Worm (Caenorhabditis elegans) whole organism, L1 larva: ENCODE results near the gene C47E12.12.

Experiments used
- C16A3.4 ChIP-seq: fragments of 150-350 bp; optimal IDR thresholded peaks from 2 replicates; lab custom pipeline; 2014; ENCODE audit warnings: missing biosample characterization, missing genetic modification characterization
- C34B4.2 ChIP-seq: sonication (generic microtip); optimal IDR thresholded peaks from 2 replicates; lab custom pipeline; 2017; ENCODE audit warnings: mild to moderate bottlenecking, missing genetic modification characterization, missing compliant biosample characterization
- Y116A8C.19 ChIP-seq: sonication (generic microtip); optimal IDR thresholded peaks from 2 replicates; lab custom pipeline; 2016; ENCODE audit warnings: missing compliant biosample characterization, missing genetic modification characterization, borderline replicate concordance
- alr-1 ChIP-seq: fragments of 200-800 bp; sonication (Bioruptor generic); optimal IDR thresholded peaks from 2 replicates; lab custom pipeline; 2018; ENCODE audit warnings: borderline replicate concordance, mild to moderate bottlenecking, missing genetic modification characterization, missing compliant biosample characterization
- ama-1 ChIP-seq: fragments of 150-350 bp; optimal IDR thresholded peaks from 2 replicates; lab custom pipeline; 2014
- blmp-1 ChIP-seq: fragments of 150-350 bp; optimal IDR thresholded peaks from 2 replicates; lab custom pipeline; 2014; ENCODE audit warnings: missing biosample characterization, missing genetic modification characterization
- ceh-8 ChIP-seq: fragments of 200-800 bp; sonication (Bioruptor generic); optimal IDR thresholded peaks from 2 replicates; lab custom pipeline; 2018; ENCODE audit warnings: mild to moderate bottlenecking, missing genetic modification characterization, moderate library complexity, missing compliant biosample characterization
- ceh-82 ChIP-seq, 3 experiments: fragments of 150-350 bp in 1 of 3; sonication (generic microtip) in 2 of 3; optimal IDR thresholded peaks; 2 replicates each; lab custom pipeline; 2014 to 2017; ENCODE audit warnings: missing biosample characterization in 3 of 3, missing genetic modification characterization in 3 of 3
- ceh-88 ChIP-seq: fragments of 200-800 bp; sonication (Bioruptor generic); IDR thresholded peaks from 2 replicates; pipeline ENCODE4 v1.3.6; 2022; ENCODE audit warnings: missing genetic modification characterization, missing compliant biosample characterization
- ceh-90 ChIP-seq: sonication (generic microtip); optimal IDR thresholded peaks from 2 replicates; lab custom pipeline; 2016; ENCODE audit warnings: missing genetic modification characterization, missing compliant biosample characterization
- efl-1 ChIP-seq, 4 experiments: fragments of 150-350 bp; optimal IDR thresholded peaks in 3 of 4; peaks in 1 of 4; 1 replicate in 1 of 4; 2 replicates in 3 of 4; lab custom pipeline; 2014; ENCODE audit warnings: missing biosample characterization in 2 of 4, missing genetic modification characterization in 2 of 4, missing genetic modification reagents in 2 of 4
- elt-3 ChIP-seq, 6 experiments: fragments of 150-350 bp in 1 of 6; sonication (generic microtip); optimal IDR thresholded peaks; 2 replicates each; lab custom pipeline; 2017 to 2018; ENCODE audit warnings: missing biosample characterization in 6 of 6, missing genetic modification characterization in 6 of 6, inconsistent platforms in 1 of 6
- ets-5 ChIP-seq: fragments of 200-800 bp; sonication (Bioruptor generic); IDR thresholded peaks from 2 replicates; pipeline ENCODE4 v1.3.6; 2022; ENCODE audit warnings: missing genetic modification characterization, missing compliant biosample characterization
- fkh-10 ChIP-seq: sonication (generic microtip); optimal IDR thresholded peaks from 2 replicates; lab custom pipeline; 2017; ENCODE audit warnings: missing biosample characterization, missing genetic modification reagents, missing genetic modification characterization
- fkh-4 ChIP-seq: sonication (generic microtip); optimal IDR thresholded peaks from 2 replicates; lab custom pipeline; 2016; ENCODE audit warnings: missing compliant biosample characterization, missing genetic modification characterization, borderline replicate concordance
- fkh-8 ChIP-seq: sonication (generic microtip); optimal IDR thresholded peaks from 2 replicates; lab custom pipeline; 2016; ENCODE audit warnings: mild to moderate bottlenecking, missing genetic modification characterization, missing compliant biosample characterization
- hlh-17 ChIP-seq: fragments of 200-800 bp; sonication (Bioruptor generic); optimal IDR thresholded peaks from 2 replicates; lab custom pipeline; 2018; ENCODE audit warnings: missing genetic modification characterization, mild to moderate bottlenecking, missing compliant biosample characterization, moderate library complexity, borderline replicate concordance
- hlh-4 ChIP-seq: sonication (generic microtip); optimal IDR thresholded peaks from 2 replicates; lab custom pipeline; 2016; ENCODE audit warnings: mild to moderate bottlenecking, missing genetic modification characterization, missing compliant biosample characterization
- hpl-2 ChIP-seq: fragments of 150-350 bp; optimal IDR thresholded peaks from 2 replicates; lab custom pipeline; 2014; ENCODE audit warnings: missing biosample characterization, missing genetic modification reagents, missing genetic modification characterization
- irx-1 ChIP-seq: sonication (generic microtip); optimal IDR thresholded peaks from 2 replicates; lab custom pipeline; 2016; ENCODE audit warnings: missing genetic modification characterization, missing compliant biosample characterization
- isw-1 ChIP-seq: fragments of 200-800 bp; sonication (Bioruptor generic); IDR thresholded peaks from 2 replicates; pipeline ENCODE4 v1.3.6; 2022; ENCODE audit warnings: missing genetic modification characterization, missing compliant biosample characterization
- lin-14 ChIP-seq: fragments of 200-800 bp; sonication (Bioruptor generic); optimal IDR thresholded peaks from 2 replicates; lab custom pipeline; 2018; ENCODE audit warnings: mild to moderate bottlenecking, missing genetic modification characterization, moderate library complexity, missing compliant biosample characterization
- lin-15B ChIP-seq: fragments of 150-350 bp; sonication (generic microtip); optimal IDR thresholded peaks from 3 replicates; lab custom pipeline; 2014; ENCODE audit warnings: missing biosample characterization, missing genetic modification characterization
- lin-35 ChIP-seq, 2 experiments: fragments of 150-350 bp; optimal IDR thresholded peaks; 2 replicates each; lab custom pipeline; 2014; ENCODE audit warnings: missing biosample characterization in 2 of 2, missing genetic modification characterization in 2 of 2, missing genetic modification reagents in 2 of 2
- lsy-2 ChIP-seq, 2 experiments: fragments of 150-350 bp; optimal IDR thresholded peaks; 2 replicates each; lab custom pipeline; 2014; ENCODE audit warnings: missing biosample characterization in 2 of 2, missing genetic modification characterization in 2 of 2
- mab-9 ChIP-seq: fragments of 200-800 bp; sonication (Bioruptor generic); IDR thresholded peaks from 2 replicates; pipeline ENCODE4 v1.3.6; 2022; ENCODE audit warnings: missing genetic modification reagents, missing genetic modification characterization, missing compliant biosample characterization
- mef-2 ChIP-seq: fragments of 150-350 bp; optimal IDR thresholded peaks from 2 replicates; lab custom pipeline; 2014; ENCODE audit warnings: missing biosample characterization, missing genetic modification characterization
- mep-1 ChIP-seq: fragments of 150-350 bp; optimal IDR thresholded peaks from 2 replicates; lab custom pipeline; 2014; ENCODE audit warnings: missing biosample characterization, missing genetic modification characterization
- nhr-11 ChIP-seq: fragments of 150-350 bp; optimal IDR thresholded peaks from 2 replicates; lab custom pipeline; 2014; ENCODE audit warnings: missing biosample characterization, missing genetic modification characterization
- nhr-19 ChIP-seq: fragments of 200-800 bp; sonication (Bioruptor generic); conservative IDR thresholded peaks from 2 replicates; pipeline ENCODE4 v1.3.6; 2022; ENCODE audit warnings: missing genetic modification characterization, missing compliant biosample characterization
- nhr-20 ChIP-seq: sonication (generic microtip); optimal IDR thresholded peaks from 2 replicates; lab custom pipeline; 2016; ENCODE audit warnings: mild to moderate bottlenecking, missing genetic modification characterization, missing compliant biosample characterization
- nhr-237 ChIP-seq: fragments of 150-350 bp; optimal IDR thresholded peaks from 2 replicates; lab custom pipeline; 2014; ENCODE audit warnings: missing biosample characterization, missing genetic modification characterization
- nhr-47 ChIP-seq: sonication (generic microtip); optimal IDR thresholded peaks from 2 replicates; lab custom pipeline; 2016; ENCODE audit warnings: mild to moderate bottlenecking, missing genetic modification characterization, moderate library complexity, missing compliant biosample characterization
- nhr-76 ChIP-seq: sonication (generic microtip); optimal IDR thresholded peaks from 2 replicates; lab custom pipeline; 2017; ENCODE audit warnings: missing biosample characterization, missing genetic modification characterization
- nhr-84 ChIP-seq: sonication (generic microtip); optimal IDR thresholded peaks from 2 replicates; lab custom pipeline; 2017; ENCODE audit warnings: missing biosample characterization, missing genetic modification characterization
- pag-3 ChIP-seq: sonication (generic microtip); optimal IDR thresholded peaks from 2 replicates; lab custom pipeline; 2017; ENCODE audit warnings: missing genetic modification characterization, mild to moderate bottlenecking, missing compliant biosample characterization, antibody characterized with exemption, borderline replicate concordance; ENCODE audit not compliant: insufficient read depth
- pqm-1 ChIP-seq: sonication (generic microtip); optimal IDR thresholded peaks from 3 replicates; lab custom pipeline; 2017; ENCODE audit warnings: missing biosample characterization, missing genetic modification characterization
- rnt-1 ChIP-seq: sonication (generic microtip); optimal IDR thresholded peaks from 2 replicates; lab custom pipeline; 2016; ENCODE audit warnings: mild to moderate bottlenecking, missing genetic modification characterization, moderate library complexity, missing compliant biosample characterization
- skn-1 ChIP-seq: fragments of 150-350 bp; optimal IDR thresholded peaks from 2 replicates; lab custom pipeline; 2014; ENCODE audit warnings: missing biosample characterization, missing genetic modification characterization
- snpc-4 ChIP-seq: fragments of 150-350 bp; optimal IDR thresholded peaks from 2 replicates; lab custom pipeline; 2014; ENCODE audit warnings: missing biosample characterization, missing genetic modification characterization
- sox-4 ChIP-seq: sonication (generic microtip); optimal IDR thresholded peaks from 2 replicates; lab custom pipeline; 2016; ENCODE audit warnings: missing genetic modification characterization, missing compliant biosample characterization
- sptf-1 ChIP-seq: fragments of 150-350 bp; optimal IDR thresholded peaks from 2 replicates; lab custom pipeline; 2014; ENCODE audit warnings: missing biosample characterization, missing genetic modification characterization
- sup-37 ChIP-seq: fragments of 200-800 bp; sonication (Bioruptor generic); optimal IDR thresholded peaks from 2 replicates; lab custom pipeline; 2018; ENCODE audit warnings: mild to moderate bottlenecking, missing genetic modification characterization, missing compliant biosample characterization
- swsn-7 ChIP-seq: sonication (generic microtip); optimal IDR thresholded peaks from 2 replicates; lab custom pipeline; 2016; ENCODE audit warnings: missing genetic modification characterization, missing compliant biosample characterization
- unc-130 ChIP-seq: fragments of 150-350 bp; optimal IDR thresholded peaks from 2 replicates; lab custom pipeline; 2017; ENCODE audit warnings: missing biosample characterization, missing genetic modification characterization, inconsistent platforms
- unc-86 ChIP-seq: sonication (generic microtip); optimal IDR thresholded peaks from 2 replicates; lab custom pipeline; 2016; ENCODE audit warnings: missing genetic modification characterization, missing compliant biosample characterization
- unc-98 ChIP-seq: fragments of 200-800 bp; sonication (Bioruptor generic); IDR thresholded peaks from 2 replicates; pipeline ENCODE4 v1.3.6; 2022; ENCODE audit warnings: missing genetic modification characterization, missing compliant biosample characterization
- vab-15 ChIP-seq: sonication (generic microtip); optimal IDR thresholded peaks from 2 replicates; lab custom pipeline; 2017; ENCODE audit warnings: missing genotype, mild to moderate bottlenecking, missing genetic modification characterization, missing compliant biosample characterization
- xbp-1 ChIP-seq: sonication (generic microtip); optimal IDR thresholded peaks from 2 replicates; lab custom pipeline; 2016; ENCODE audit warnings: missing genetic modification characterization, missing compliant biosample characterization
- zip-4 ChIP-seq: fragments of 200-800 bp; sonication (Bioruptor generic); optimal IDR thresholded peaks from 2 replicates; lab custom pipeline; 2018; ENCODE audit warnings: mild to moderate bottlenecking, missing genetic modification characterization, moderate library complexity, missing compliant biosample characterization
- ztf-11 ChIP-seq, 2 experiments: sonication (generic microtip); optimal IDR thresholded peaks; 2 replicates each; lab custom pipeline; 2016 to 2017; ENCODE audit warnings: missing genetic modification characterization in 2 of 2, missing biosample characterization in 1 of 2, missing compliant biosample characterization in 1 of 2
- ztf-4 ChIP-seq: fragments of 150-350 bp; optimal IDR thresholded peaks from 2 replicates; lab custom pipeline; 2014; ENCODE audit warnings: missing biosample characterization, missing genetic modification characterization

C47E12.12 gene

DNA sequence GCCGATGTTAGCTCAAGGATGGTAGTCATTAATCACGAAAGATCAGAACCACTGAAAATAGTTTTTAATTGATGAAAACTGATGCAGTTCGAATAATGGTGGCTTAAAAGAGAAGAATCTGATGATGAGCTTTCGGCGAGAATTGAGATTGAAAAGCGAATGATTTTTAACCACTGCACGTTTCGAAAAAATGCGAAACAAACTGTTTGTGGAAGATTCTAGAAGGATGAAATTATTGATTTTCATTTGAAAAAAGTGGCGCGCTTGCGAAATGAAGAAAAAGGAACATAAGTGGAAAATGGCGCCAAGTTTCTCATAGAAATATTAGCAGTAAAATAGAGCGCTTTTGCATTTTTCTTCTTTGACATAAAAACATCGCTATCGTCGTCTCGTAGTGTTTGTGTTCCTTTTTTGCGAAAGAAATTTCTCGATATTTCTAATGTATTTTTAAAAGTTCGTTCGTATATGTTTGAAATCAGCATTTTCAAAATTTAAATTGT, 22.4 kb upstream of the C47E12.12 start, which contains the start of gene uba-1 (continued):
- TF ChIP-seq C34B4.2 (tag; lab: Kevin White, UChicago): no peak
- no peak for TF ChIP-seq isw-1 (GFP tag; lab: Robert Waterston, UW)
- no peak for TF ChIP-seq ama-1
- peak; percentile 52 for TF ChIP-seq ztf-4 (tag; lab: Kevin White, UChicago)
- TF ChIP-seq sox-4 (tag; lab: Kevin White, UChicago): no peak
- TF ChIP-seq unc-98 (GFP tag; lab: Robert Waterston, UW): no peak
- TF ChIP-seq lin-14: peak; percentile 9
- no peak for TF ChIP-seq rnt-1 (tag; lab: Kevin White, UChicago)
- peak; percentile 8 for TF ChIP-seq xbp-1
- TF ChIP-seq nhr-84: no peak
- TF ChIP-seq ets-5 (GFP tag; lab: Robert Waterston, UW): no peak
- TF ChIP-seq hlh-17: no peak
- TF ChIP-seq lin-35 (GFP tag; optimal IDR thresholded peaks at IDR 0.05; lab: Kevin White, UChicago): peak in 1 of 2 experiments; percentile 48
- TF ChIP-seq sup-37 (GFP tag; lab: Kevin White, UChicago): no peak
- TF ChIP-seq nhr-20 (tag; lab: Kevin White, UChicago): peak; percentile 22
- TF ChIP-seq fkh-4 (tag; lab: Kevin White, UChicago): no peak
- TF ChIP-seq irx-1: no peak
- no peak for TF ChIP-seq ceh-8 (GFP tag; lab: Kevin White, UChicago)
- no peak for TF ChIP-seq Y116A8C.19
- no peak for TF ChIP-seq ceh-88 (GFP tag; lab: Robert Waterston, UW)
- TF ChIP-seq C16A3.4 (tag; lab: Kevin White, UChicago): no peak
- no peak for TF ChIP-seq ceh-82 (tag; optimal IDR thresholded peaks at IDR 0.05; lab: Kevin White, UChicago)
- no peak for TF ChIP-seq lin-15B (tag; lab: Kevin White, UChicago)
- no peak for TF ChIP-seq ztf-11 (tag; optimal IDR thresholded peaks at IDR 0.05; lab: Kevin White, UChicago)
- TF ChIP-seq fkh-8 (tag; lab: Kevin White, UChicago): no peak
- TF ChIP-seq nhr-47 (tag; lab: Kevin White, UChicago): peak; percentile 13
- TF ChIP-seq pag-3 (tag; lab: Kevin White, UChicago): no peak
- no peak for TF ChIP-seq sptf-1 (tag; lab: Kevin White, UChicago)
- TF ChIP-seq pqm-1 (tag; lab: Kevin White, UChicago): no peak
- no peak for TF ChIP-seq vab-15 (tag; lab: Kevin White, UChicago)
- peak in 1 of 2 experiments; percentile 26 for TF ChIP-seq lsy-2 (tag; optimal IDR thresholded peaks at IDR 0.05; lab: Kevin White, UChicago)
- no peak for TF ChIP-seq hlh-4 (tag; lab: Kevin White, UChicago)
- no peak for TF ChIP-seq hpl-2
- TF ChIP-seq mep-1: no peak
- TF ChIP-seq nhr-11 (tag; lab: Kevin White, UChicago): no peak
- TF ChIP-seq nhr-76 (tag; lab: Kevin White, UChicago): no peak
- no peak for TF ChIP-seq mab-9 (GFP tag; lab: Robert Waterston, UW)
- TF ChIP-seq snpc-4 (tag; lab: Kevin White, UChicago): no peak
- no peak for TF ChIP-seq unc-86
- no peak for TF ChIP-seq ceh-90 (tag; lab: Kevin White, UChicago)
- TF ChIP-seq swsn-7 (tag; lab: Kevin White, UChicago): no peak
- no peak for TF ChIP-seq elt-3 (tag; optimal IDR thresholded peaks at IDR 0.05; lab: Kevin White, UChicago)
- TF ChIP-seq nhr-237: no peak
- no peak for TF ChIP-seq unc-130
- no peak for TF ChIP-seq skn-1 (tag; lab: Kevin White, UChicago)
- TF ChIP-seq blmp-1 (tag; lab: Kevin White, UChicago): no peak
- no peak for TF ChIP-seq zip-4 (GFP tag; lab: Kevin White, UChicago)
- TF ChIP-seq efl-1 (optimal IDR thresholded peaks at IDR 0.05; lab: Kevin White, UChicago): peak in 1 of 2 experiments; percentile 23
- peak in 1 of 2 experiments; percentile 82 for TF ChIP-seq efl-1 (GFP tag; optimal IDR thresholded peaks at IDR 0.05 in 1 of 2; lab: Kevin White, UChicago)
- TF ChIP-seq fkh-10 (GFP tag; lab: Kevin White, UChicago): no peak
- no peak for TF ChIP-seq nhr-19 (GFP tag; lab: Robert Waterston, UW)
- no peak for TF ChIP-seq alr-1
- no peak for TF ChIP-seq mef-2 (tag; lab: Kevin White, UChicago)
